Worm (Caenorhabditis elegans) whole organism, L2 larva: ENCODE results near the gene dsl-7.

Experiments
- C34F6.9 ChIP-seq: fragments of 150-350 bp; optimal IDR thresholded peaks from 2 replicates; lab custom pipeline; 2014; ENCODE audit warnings: missing biosample characterization, missing genetic modification characterization
- R02D3.7 ChIP-seq: fragments of 150-350 bp; optimal IDR thresholded peaks from 2 replicates; lab custom pipeline; 2014; ENCODE audit warnings: missing biosample characterization, missing genetic modification characterization
- Y55F3AM.14 ChIP-seq: fragments of 200-800 bp; sonication (Bioruptor generic); optimal IDR thresholded peaks from 2 replicates; lab custom pipeline; 2018; ENCODE audit warnings: mild to moderate bottlenecking, missing genetic modification characterization, missing compliant biosample characterization
- ZK546.5 ChIP-seq: sonication (generic microtip); optimal IDR thresholded peaks from 2 replicates; lab custom pipeline; 2017; ENCODE audit warnings: missing biosample characterization, missing genetic modification characterization
- alr-1 ChIP-seq: fragments of 150-350 bp; optimal IDR thresholded peaks from 2 replicates; lab custom pipeline; 2014; ENCODE audit warnings: missing biosample characterization, missing genetic modification characterization
- aly-2 ChIP-seq: fragments of 150-350 bp; optimal IDR thresholded peaks from 2 replicates; lab custom pipeline; 2014; ENCODE audit warnings: missing biosample characterization, missing genetic modification characterization
- ama-1 ChIP-seq: fragments of 150-350 bp; optimal IDR thresholded peaks from 2 replicates; lab custom pipeline; 2018; ENCODE audit warnings: inconsistent platforms
- blmp-1 ChIP-seq: sonication (generic microtip); optimal IDR thresholded peaks from 2 replicates; lab custom pipeline; 2017; ENCODE audit warnings: missing genetic modification characterization, mild to moderate bottlenecking, missing compliant biosample characterization, antibody characterized with exemption, moderate library complexity; ENCODE audit not compliant: insufficient read depth
- ceh-16 ChIP-seq: fragments of 150-350 bp; optimal IDR thresholded peaks from 2 replicates; lab custom pipeline; 2014; ENCODE audit warnings: missing biosample characterization, missing genetic modification characterization
- ceh-82 ChIP-seq: fragments of 150-350 bp; optimal IDR thresholded peaks from 2 replicates; lab custom pipeline; 2014; ENCODE audit warnings: missing biosample characterization, missing genetic modification characterization
- crh-2 ChIP-seq: sonication (generic microtip); optimal IDR thresholded peaks from 2 replicates; lab custom pipeline; 2017; ENCODE audit warnings: missing biosample characterization, missing genetic modification characterization
- dmd-4 ChIP-seq: sonication (generic microtip); optimal IDR thresholded peaks from 2 replicates; lab custom pipeline; 2017; ENCODE audit warnings: missing biosample characterization, missing genetic modification characterization
- elt-1 ChIP-seq: fragments of 150-350 bp; optimal IDR thresholded peaks from 2 replicates; lab custom pipeline; 2014; ENCODE audit warnings: missing biosample characterization, missing genetic modification characterization
- elt-3 ChIP-seq: sonication (generic microtip); optimal IDR thresholded peaks from 2 replicates; lab custom pipeline; 2017; ENCODE audit warnings: missing biosample characterization, missing genetic modification characterization
- fos-1 ChIP-seq: fragments of 150-350 bp; optimal IDR thresholded peaks from 2 replicates; lab custom pipeline; 2014; ENCODE audit warnings: missing biosample characterization, missing genetic modification characterization
- gmeb-1 ChIP-seq: fragments of 150-350 bp; optimal IDR thresholded peaks from 2 replicates; lab custom pipeline; 2014; ENCODE audit warnings: missing biosample characterization, missing genetic modification characterization
- lin-11 ChIP-seq: fragments of 150-350 bp; sonication (generic microtip); optimal IDR thresholded peaks from 2 replicates; lab custom pipeline; 2014; ENCODE audit warnings: missing biosample characterization, missing genetic modification characterization, inconsistent platforms, mixed read lengths
- lin-13 ChIP-seq: fragments of 150-350 bp; optimal IDR thresholded peaks from 2 replicates; lab custom pipeline; 2014; ENCODE audit warnings: missing biosample characterization, missing genetic modification reagents, missing genetic modification characterization
- lin-39 ChIP-seq: fragments of 150-350 bp; optimal IDR thresholded peaks from 2 replicates; lab custom pipeline; 2014; ENCODE audit warnings: missing biosample characterization, missing genetic modification reagents, missing genetic modification characterization
- lsy-2 ChIP-seq, 2 experiments: fragments of 150-350 bp in 1 of 2; sonication (generic microtip) in 1 of 2; optimal IDR thresholded peaks; 2 replicates each; lab custom pipeline; 2014 to 2017; ENCODE audit warnings: missing biosample characterization in 2 of 2, missing genetic modification characterization in 2 of 2
- mab-5 ChIP-seq: fragments of 150-350 bp; optimal IDR thresholded peaks from 2 replicates; lab custom pipeline; 2014; ENCODE audit warnings: missing biosample characterization, missing genetic modification characterization
- mbf-1 ChIP-seq: sonication (generic microtip); optimal IDR thresholded peaks from 2 replicates; lab custom pipeline; 2017; ENCODE audit warnings: missing biosample characterization, missing genetic modification characterization
- mdl-1 ChIP-seq, 2 experiments: fragments of 150-350 bp in 1 of 2; sonication (generic microtip) in 1 of 2; optimal IDR thresholded peaks; 2 replicates each; lab custom pipeline; 2017; ENCODE audit warnings: missing biosample characterization in 2 of 2, missing genetic modification characterization in 2 of 2
- nhr-12 ChIP-seq: fragments of 150-350 bp; optimal IDR thresholded peaks from 2 replicates; lab custom pipeline; 2014; ENCODE audit warnings: missing biosample characterization, missing genetic modification characterization
- nhr-21 ChIP-seq: fragments of 150-350 bp; optimal IDR thresholded peaks from 2 replicates; lab custom pipeline; 2014; ENCODE audit warnings: missing biosample characterization, missing genetic modification characterization
- nhr-23 ChIP-seq: fragments of 150-350 bp; optimal IDR thresholded peaks from 2 replicates; lab custom pipeline; 2014; ENCODE audit warnings: missing biosample characterization, missing genetic modification reagents, missing genetic modification characterization
- nhr-25 ChIP-seq: fragments of 150-350 bp; sonication (generic microtip); optimal IDR thresholded peaks from 3 replicates; lab custom pipeline; 2014; ENCODE audit warnings: missing biosample characterization, missing genetic modification characterization
- nhr-6 ChIP-seq: fragments of 150-350 bp; optimal IDR thresholded peaks from 2 replicates; lab custom pipeline; 2014; ENCODE audit warnings: missing biosample characterization, missing genetic modification characterization
- nhr-77 ChIP-seq: fragments of 150-350 bp; optimal IDR thresholded peaks from 2 replicates; lab custom pipeline; 2014; ENCODE audit warnings: missing biosample characterization, missing genetic modification characterization
- peb-1 ChIP-seq: fragments of 150-350 bp; optimal IDR thresholded peaks from 2 replicates; lab custom pipeline; 2014; ENCODE audit warnings: missing biosample characterization, missing genetic modification characterization
- skn-1 ChIP-seq: sonication (generic microtip); optimal IDR thresholded peaks from 2 replicates; lab custom pipeline; 2017; ENCODE audit warnings: missing biosample characterization, missing genetic modification characterization
- sma-9 ChIP-seq, 2 experiments: fragments of 150-350 bp in 1 of 2; sonication (generic microtip) in 1 of 2; optimal IDR thresholded peaks; 2 replicates each; lab custom pipeline; 2014 to 2016; ENCODE audit warnings: missing genetic modification characterization in 2 of 2, mild to moderate bottlenecking in 1 of 2, missing biosample characterization in 1 of 2, missing compliant biosample characterization in 1 of 2, missing genetic modification reagents in 1 of 2, moderate library complexity in 1 of 2
- snpc-4 ChIP-seq: fragments of 150-350 bp; optimal IDR thresholded peaks from 2 replicates; lab custom pipeline; 2014; ENCODE audit warnings: missing biosample characterization, missing genetic modification characterization
- unc-55 ChIP-seq: fragments of 150-350 bp; sonication (generic microtip); optimal IDR thresholded peaks from 3 replicates; lab custom pipeline; 2014; ENCODE audit warnings: missing biosample characterization, missing genetic modification reagents, missing genetic modification characterization
- unc-62 ChIP-seq: fragments of 150-350 bp; optimal IDR thresholded peaks from 2 replicates; lab custom pipeline; 2014; ENCODE audit warnings: missing biosample characterization, missing genetic modification reagents, missing genetic modification characterization
- zag-1 ChIP-seq: fragments of 150-350 bp; optimal IDR thresholded peaks from 2 replicates; lab custom pipeline; 2014; ENCODE audit warnings: missing biosample characterization, missing genetic modification characterization
- ztf-1 ChIP-seq: fragments of 200-800 bp; sonication (Bioruptor generic); conservative IDR thresholded peaks from 2 replicates; pipeline ENCODE4 v1.3.6; 2022; ENCODE audit warnings: missing genetic modification characterization, missing compliant biosample characterization
- ztf-11 ChIP-seq: sonication (generic microtip); optimal IDR thresholded peaks from 2 replicates; lab custom pipeline; 2017; ENCODE audit warnings: missing biosample characterization, missing genetic modification characterization
- ztf-4 ChIP-seq: fragments of 150-350 bp; optimal IDR thresholded peaks from 2 replicates; lab custom pipeline; 2014; ENCODE audit warnings: missing biosample characterization, missing genetic modification characterization

dsl-7 gene

DNA sequence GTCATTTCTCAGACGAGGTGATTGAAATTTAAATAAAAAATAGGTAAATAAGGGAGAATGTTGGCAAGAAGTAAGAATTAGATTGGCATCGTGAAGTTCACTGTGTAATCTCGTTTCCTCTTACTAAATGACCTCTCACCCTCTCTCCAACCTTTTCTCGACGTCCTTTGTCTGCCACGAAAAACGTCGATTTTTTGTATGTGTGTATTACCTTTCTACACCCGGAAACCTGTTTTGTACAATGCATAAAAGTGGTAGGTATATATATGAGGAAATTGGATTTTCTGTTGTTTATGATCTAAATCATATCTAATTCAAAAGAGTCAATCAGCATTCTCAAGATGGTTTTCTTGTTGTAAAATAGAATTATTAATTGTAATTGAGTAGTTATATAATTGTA is at the start of gene dsl-7, which contains the start of gene F15B9.11:
Gene dsl-7 (plus strand): TSS at position 260 of the 400 bp plus-strand sequence.
Gene F15B9.11 (minus strand): TSS at position 5 of the 400 bp plus-strand sequence.
- TF ChIP-seq unc-62 (GFP tag; lab: Kevin White, UChicago) (no peak), elt-1 (no peak), skn-1 (tag; lab: Kevin White, UChicago) (no peak), nhr-25 (tag; lab: Kevin White, UChicago) (peak; percentile 77), ztf-1 (GFP tag; lab: Robert Waterston, UW) (no peak)

- TF ChIP-seq nhr-25 (tag; lab: Kevin White, UChicago): no peak
- no peak for TF ChIP-seq gmeb-1 (tag; lab: Kevin White, UChicago)
- TF ChIP-seq skn-1 (tag; lab: Kevin White, UChicago): no peak
- TF ChIP-seq snpc-4 (tag; lab: Kevin White, UChicago): no peak
- TF ChIP-seq, all 48 proteins: peak for 0
Observed at ce11 chrV:12943399-12943798, 49.6 kb upstream of the dsl-7 start.

DNA sequence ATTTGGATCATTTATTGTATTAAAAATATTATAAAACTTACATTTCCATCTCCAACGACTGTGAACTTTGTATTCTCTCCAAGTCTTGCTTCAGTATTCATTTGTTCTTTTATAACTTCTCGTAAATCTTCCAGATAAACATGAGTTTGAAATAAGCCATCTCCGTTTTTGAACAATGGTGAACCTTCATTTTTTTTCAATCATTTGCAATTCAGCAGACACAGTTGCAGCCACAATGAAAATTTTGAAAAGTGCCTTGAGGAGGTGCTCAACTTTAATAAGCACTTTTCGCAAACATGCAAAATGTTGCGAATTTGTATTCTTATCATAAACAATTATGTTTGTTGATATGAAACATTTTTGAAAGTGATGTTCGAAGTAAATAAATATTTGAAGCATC is 48.7 kb upstream of the dsl-7 start, which contains the start of gene T16G1.3:
Gene T16G1.3 (minus strand): TSS at position 101 of the 400 bp plus-strand sequence.
- no peak for TF ChIP-seq ztf-4 (tag; lab: Kevin White, UChicago)
- TF ChIP-seq nhr-23: no peak
- no peak for TF ChIP-seq Y55F3AM.14 (GFP tag; lab: Kevin White, UChicago)
- no peak for TF ChIP-seq fos-1 (tag; lab: Kevin White, UChicago)
- TF ChIP-seq lin-13: no peak
- TF ChIP-seq nhr-21 (tag; lab: Kevin White, UChicago): no peak
- TF ChIP-seq elt-1: no peak
- TF ChIP-seq nhr-12 (tag; lab: Kevin White, UChicago): no peak
- no peak for TF ChIP-seq lin-11
- TF ChIP-seq unc-55 (GFP tag; lab: Kevin White, UChicago): no peak
- no peak for TF ChIP-seq aly-2 (tag; lab: Kevin White, UChicago)
- TF ChIP-seq elt-3: no peak
- TF ChIP-seq, all 48 proteins: peak for 0

DNA sequence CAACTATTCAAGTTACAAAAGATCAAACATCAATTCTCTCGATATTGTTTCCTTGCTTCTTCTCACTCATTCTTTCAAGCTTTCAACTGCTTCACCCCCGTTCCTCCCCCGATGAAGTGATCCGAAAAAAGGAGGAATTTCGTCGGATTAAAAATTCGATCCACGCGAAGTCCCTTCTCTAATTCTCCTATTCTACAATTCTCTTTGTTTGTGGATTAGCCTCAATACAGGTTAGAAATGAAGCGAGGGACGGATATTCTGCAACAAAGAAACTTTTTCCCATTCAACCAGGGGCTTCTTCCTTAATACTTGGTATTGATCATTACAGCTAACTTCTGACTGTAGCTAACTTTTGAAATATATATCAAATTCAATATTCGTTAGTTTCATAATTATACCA is 48.2 kb upstream of the dsl-7 start, which contains the start of gene grl-2:
Gene grl-2 (plus strand): TSS at position 301 of the 400 bp plus-strand sequence.
- TF ChIP-seq ztf-11 (tag; lab: Kevin White, UChicago) (no peak), elt-3 (no peak), lin-39 (tag; lab: Kevin White, UChicago) (no peak), nhr-6 (tag; lab: Kevin White, UChicago) (no peak), blmp-1 (tag; lab: Kevin White, UChicago) (no peak), unc-62 (GFP tag; lab: Kevin White, UChicago) (no peak), sma-9 (GFP tag; optimal IDR thresholded peaks at IDR 0.05; lab: Kevin White, UChicago) (no peak), sma-9 (tag; optimal IDR thresholded peaks at IDR 0.05; lab: Kevin White, UChicago) (no peak), aly-2 (tag; lab: Kevin White, UChicago) (no peak), gmeb-1 (tag; lab: Kevin White, UChicago) (no peak), nhr-21 (tag; lab: Kevin White, UChicago) (no peak), R02D3.7 (tag; lab: Kevin White, UChicago) (no peak), snpc-4 (tag; lab: Kevin White, UChicago) (no peak), peb-1 (tag; lab: Kevin White, UChicago) (no peak)

ce11 chrV:12949607-12950006 is 43.3 kb upstream of the dsl-7 start, which contains the start of gene T16G1.13:
Gene T16G1.13, plus strand, starts transcription at chrV:12949907.
- TF ChIP-seq mab-5 (tag; lab: Kevin White, UChicago): no peak
- TF ChIP-seq nhr-6 (tag; lab: Kevin White, UChicago): no peak
- no peak for TF ChIP-seq ztf-11 (tag; lab: Kevin White, UChicago)
- no peak for TF ChIP-seq unc-55 (GFP tag; lab: Kevin White, UChicago)

DNA sequence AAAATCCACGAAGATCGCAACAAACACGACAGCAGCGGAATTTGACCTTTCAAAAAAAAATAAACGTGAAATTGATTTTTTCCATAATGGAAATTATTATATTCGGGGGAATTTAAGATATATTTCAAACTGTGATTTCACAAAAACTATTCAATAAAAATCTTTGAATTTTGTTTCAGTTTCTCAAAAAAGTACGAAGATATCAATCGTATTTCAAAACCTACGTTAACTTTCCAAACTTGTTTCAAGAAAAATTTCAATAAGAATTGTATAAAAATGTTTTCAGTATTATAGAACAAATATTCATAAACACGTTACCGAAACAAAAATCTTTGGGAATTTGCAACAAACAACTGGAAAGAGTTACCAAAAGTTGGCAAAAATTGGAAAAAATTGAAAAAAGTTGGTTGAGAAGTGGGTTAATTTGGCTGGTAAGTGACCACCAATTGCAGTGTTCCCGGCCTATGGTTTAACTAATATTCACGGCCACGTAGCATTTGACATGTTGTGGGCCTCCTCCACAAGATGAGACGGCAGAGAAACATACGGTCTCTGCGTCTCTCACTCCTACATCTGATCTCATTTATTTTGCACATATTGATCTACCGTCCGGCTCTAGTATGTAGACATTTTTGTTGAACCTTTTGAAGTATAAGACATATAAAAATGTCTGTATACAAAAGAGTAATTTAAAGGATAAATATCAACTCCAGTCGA is 42.0 kb upstream of the dsl-7 start, which contains the start of the genes T16G1.9 and T16G1.18:
Gene T16G1.9 (minus strand): TSS at position 51 of the 717 bp plus-strand sequence.
Gene T16G1.18 (plus strand): TSS at position 493 of the 717 bp plus-strand sequence.
- TF ChIP-seq fos-1 (tag; lab: Kevin White, UChicago) (peak; percentile 40), gmeb-1 (tag; lab: Kevin White, UChicago) (peak; percentile 34), sma-9 (GFP tag; optimal IDR thresholded peaks at IDR 0.05; lab: Kevin White, UChicago) (no peak), sma-9 (tag; optimal IDR thresholded peaks at IDR 0.05; lab: Kevin White, UChicago) (no peak), mbf-1 (tag; lab: Kevin White, UChicago) (no peak), mdl-1 (tag; optimal IDR thresholded peaks at IDR 0.05; lab: Kevin White, UChicago) (no peak), ama-1 (lab: Kevin White, UChicago) (no peak), nhr-12 (tag; lab: Kevin White, UChicago) (no peak), ceh-82 (tag; lab: Kevin White, UChicago) (no peak), nhr-21 (tag; lab: Kevin White, UChicago) (no peak), peb-1 (tag; lab: Kevin White, UChicago) (no peak), dmd-4 (tag; lab: Kevin White, UChicago) (no peak), Y55F3AM.14 (GFP tag; lab: Kevin White, UChicago) (no peak), zag-1 (tag; lab: Kevin White, UChicago) (no peak), unc-55 (GFP tag; lab: Kevin White, UChicago) (peak; percentile 55), ZK546.5 (no peak), R02D3.7 (tag; lab: Kevin White, UChicago) (no peak), nhr-77 (no peak), crh-2 (tag; lab: Kevin White, UChicago) (peak; percentile 90), ceh-16 (tag; lab: Kevin White, UChicago) (no peak), lsy-2 (tag; optimal IDR thresholded peaks at IDR 0.05; lab: Kevin White, UChicago) (peak in 1 of 2 experiments; percentile 70), C34F6.9 (tag; lab: Kevin White, UChicago) (peak; percentile 67), alr-1 (no peak)
